Worm (Caenorhabditis elegans): ENCODE measurements around the gene unc-8.
A peak's percentile ranks its signal among the peaks of the same experiment; 100 is the strongest.

Gene unc-8

ce11 chrIV:7166553-7166952 lies 30.4 kb upstream of the unc-8 start, which contains the start of gene C42D4.18:
Gene C42D4.18 (plus strand): TSS chrIV:7166783.
- no peak for TF ChIP-seq ceh-8 (GFP tag; optimal IDR thresholded peaks at IDR 0.05)
- TF ChIP-seq mef-2 (tag; optimal IDR thresholded peaks at IDR 0.05): no peak
- peak; percentile 65 to 73 for TF ChIP-seq efl-1 (optimal IDR thresholded peaks at IDR 0.05)
- TF ChIP-seq efl-1 (GFP tag; optimal IDR thresholded peaks at IDR 0.05 in 1 of 2): peak in 1 of 2 experiments; percentile 82
- TF ChIP-seq nhr-237 (tag; optimal IDR thresholded peaks at IDR 0.05): no peak
- no peak for TF ChIP-seq sptf-1 (tag; optimal IDR thresholded peaks at IDR 0.05)
- peak; percentile 44 for TF ChIP-seq nhr-85 (tag)
- peak; percentile 50 for TF ChIP-seq snu-23 (GFP tag; optimal IDR thresholded peaks at IDR 0.05)
- TF ChIP-seq swsn-7 (tag; optimal IDR thresholded peaks at IDR 0.05): peak; percentile 25
- TF ChIP-seq ztf-11 (tag; optimal IDR thresholded peaks at IDR 0.05): no peak
- TF ChIP-seq lsy-2 (tag; optimal IDR thresholded peaks at IDR 0.05): peak; percentile 36 to 44
- TF ChIP-seq F16B12.6 (tag; optimal IDR thresholded peaks at IDR 0.05): peak; percentile 16
- TF ChIP-seq dpl-1 (GFP tag; optimal IDR thresholded peaks at IDR 0.05): peak; percentile 8 to 27 (median 13)
- peak; percentile 7 for TF ChIP-seq lir-3 (tag; optimal IDR thresholded peaks at IDR 0.05; ENCODE audit: poor library complexity)
- peak; percentile 53 for TF ChIP-seq mep-1 (tag; optimal IDR thresholded peaks at IDR 0.05)
- no peak for TF ChIP-seq pqm-1 (tag; optimal IDR thresholded peaks at IDR 0.05)
- TF ChIP-seq fkh-10 (GFP tag; optimal IDR thresholded peaks at IDR 0.05): no peak
- peak in 1 of 2 experiments; percentile 29 for TF ChIP-seq mdl-1 (tag; optimal IDR thresholded peaks at IDR 0.05)
- TF ChIP-seq dsc-1 (tag; optimal IDR thresholded peaks at IDR 0.05): peak; percentile 42
- TF ChIP-seq isw-1 (GFP tag; IDR thresholded peaks at IDR 0.05): peak; percentile 24
- TF ChIP-seq nhr-47 (tag; optimal IDR thresholded peaks at IDR 0.05): peak; percentile 38
- no peak for TF ChIP-seq sox-4 (tag; optimal IDR thresholded peaks at IDR 0.05)
- TF ChIP-seq rnt-1 (tag; optimal IDR thresholded peaks at IDR 0.05): peak; percentile 38
- TF ChIP-seq sup-37 (GFP tag; optimal IDR thresholded peaks at IDR 0.05): no peak
- peak; percentile 57 for TF ChIP-seq nhr-71 (tag; optimal IDR thresholded peaks at IDR 0.05)
- TF ChIP-seq ceh-82 (tag; optimal IDR thresholded peaks at IDR 0.05): peak in 1 of 3 experiments; percentile 31
- peak; percentile 37 for TF ChIP-seq fkh-8 (tag; optimal IDR thresholded peaks at IDR 0.05)

DNA sequence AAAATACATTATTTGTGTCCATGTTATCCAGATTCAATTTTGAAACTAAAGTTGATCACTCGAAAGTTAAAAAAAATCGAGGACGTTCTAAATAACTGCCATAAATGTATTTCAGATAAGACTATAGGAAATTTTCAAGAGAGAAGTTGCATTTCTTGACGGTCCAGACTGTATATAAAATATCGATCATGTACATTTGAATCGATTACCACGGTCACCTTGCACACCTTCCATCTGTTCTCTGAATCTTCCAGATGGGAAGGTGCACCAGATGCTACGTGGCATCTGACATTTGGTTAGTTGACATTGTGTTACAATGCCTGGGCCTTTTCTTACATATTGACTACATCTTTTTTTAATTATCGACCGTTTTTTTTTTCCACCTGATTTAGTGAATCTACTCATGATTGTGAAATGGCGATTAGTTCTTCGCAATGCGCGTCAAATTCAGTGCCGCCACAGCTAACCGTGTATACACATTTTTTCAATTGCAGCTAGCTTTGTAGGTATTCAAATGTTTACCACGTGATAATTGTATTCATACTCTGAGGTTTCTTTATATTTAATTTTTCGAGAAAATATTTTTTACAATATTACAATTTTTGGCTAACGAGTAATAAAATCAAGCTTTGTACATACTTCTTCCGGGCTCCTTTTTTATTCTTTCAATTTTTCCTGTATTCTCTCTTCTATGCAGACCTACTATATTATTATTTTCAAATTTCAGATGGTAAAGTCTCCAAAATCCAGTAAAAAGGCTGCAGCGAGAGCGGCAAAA lies 28.8 kb upstream of the unc-8 start, which contains the start of gene skr-16:
Gene skr-16 (plus strand): TSS at position 728 of the 778 bp plus-strand sequence.
- TF ChIP-seq unc-98 (GFP tag; IDR thresholded peaks at IDR 0.05) (no peak), lsy-2 (tag; optimal IDR thresholded peaks at IDR 0.05) (peak in 1 of 2 experiments; percentile 20), nhr-90 (tag; optimal IDR thresholded peaks at IDR 0.05; ENCODE audit: poor library complexity) (no peak), tlp-1 (tag; optimal IDR thresholded peaks at IDR 0.05) (no peak), sptf-1 (tag; optimal IDR thresholded peaks at IDR 0.05) (no peak), lir-3 (tag; optimal IDR thresholded peaks at IDR 0.05; ENCODE audit: poor library complexity) (no peak), hlh-4 (tag; optimal IDR thresholded peaks at IDR 0.05) (no peak), unc-130 (tag; optimal IDR thresholded peaks at IDR 0.05) (no peak), fkh-4 (tag; optimal IDR thresholded peaks at IDR 0.05; ENCODE audit: borderline replicate concordance) (no peak), mab-9 (GFP tag; IDR thresholded peaks at IDR 0.05) (no peak), C16A3.4 (tag; optimal IDR thresholded peaks at IDR 0.05) (no peak), mdl-1 (tag; optimal IDR thresholded peaks at IDR 0.05) (peak in 1 of 2 experiments; percentile 47), unc-30 (tag; optimal IDR thresholded peaks at IDR 0.05) (no peak), aly-2 (tag; optimal IDR thresholded peaks at IDR 0.05) (no peak), vab-15 (tag; optimal IDR thresholded peaks at IDR 0.05) (no peak), alr-1 (tag; optimal IDR thresholded peaks at IDR 0.05; ENCODE audit: borderline replicate concordance) (no peak), sup-37 (GFP tag; optimal IDR thresholded peaks at IDR 0.05) (no peak), fkh-10 (GFP tag; optimal IDR thresholded peaks at IDR 0.05) (no peak), swsn-7 (tag; optimal IDR thresholded peaks at IDR 0.05) (no peak), nhr-76 (tag; optimal IDR thresholded peaks at IDR 0.05) (no peak), egl-27 (tag; optimal IDR thresholded peaks at IDR 0.05) (no peak), mep-1 (tag; optimal IDR thresholded peaks at IDR 0.05) (peak; percentile 79), unc-62 (GFP tag; optimal IDR thresholded peaks at IDR 0.05) (no peak), ceh-8 (GFP tag; optimal IDR thresholded peaks at IDR 0.05) (no peak), nhr-28 (tag; optimal IDR thresholded peaks at IDR 0.05) (no peak), ceh-88 (GFP tag; IDR thresholded peaks at IDR 0.05) (no peak), ztf-4 (tag; optimal IDR thresholded peaks at IDR 0.05) (no peak), zip-4 (GFP tag; optimal IDR thresholded peaks at IDR 0.05) (no peak), snpc-4 (tag; optimal IDR thresholded peaks at IDR 0.05) (peak; percentile 9), nhr-84 (tag; optimal IDR thresholded peaks at IDR 0.05) (no peak), C34B4.2 (tag; optimal IDR thresholded peaks at IDR 0.05) (no peak), efl-3 (GFP tag; optimal IDR thresholded peaks at IDR 0.05) (no peak), nhr-237 (tag; optimal IDR thresholded peaks at IDR 0.05) (no peak)

Measured in whole organism, L1 larva.